Fruit fly (Drosophila melanogaster): ENCODE results near the gene GILT1.

The GILT1 gene

DNA sequence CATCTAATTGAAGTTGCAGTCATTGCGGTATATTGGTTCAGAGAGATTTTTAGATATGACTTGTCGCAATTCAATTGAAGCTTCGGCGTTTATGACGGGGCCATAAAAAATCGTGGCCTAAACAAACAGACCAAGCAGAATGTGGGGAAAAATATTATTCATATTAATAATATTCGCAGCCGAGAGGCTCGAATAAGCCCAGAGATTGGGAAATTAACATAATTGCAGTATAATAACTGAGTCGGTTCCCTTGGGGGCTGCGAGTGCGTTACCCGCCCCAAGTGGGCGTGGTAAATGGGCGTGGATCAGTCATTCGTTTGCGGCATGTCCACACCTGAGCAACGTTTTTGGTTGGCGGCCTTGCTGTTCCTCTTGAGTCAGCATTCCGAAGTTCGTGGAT lies 18.3 kb upstream of the GILT1 start, which contains the start of gene Ir87a:
Gene Ir87a (plus strand): TSS at position 301 of the 400 bp plus-strand sequence.
- TF ChIP-seq z (GFP tag; IDR thresholded peaks at IDR 0.05) (no peak), hth (optimal IDR thresholded peaks at IDR 0.05) (no peak), CG7987 (GFP tag; optimal IDR thresholded peaks at IDR 0.05) (no peak), CG4404 (GFP tag; IDR thresholded peaks at IDR 0.05) (no peak), Eip74EF (GFP tag; optimal IDR thresholded peaks at IDR 0.05) (no peak), dpn (GFP tag; optimal IDR thresholded peaks at IDR 0.05) (no peak), CG4854 (GFP tag; optimal IDR thresholded peaks at IDR 0.05) (no peak), CG15479 (GFP tag; optimal IDR thresholded peaks at IDR 0.05) (no peak), MESR4 (GFP tag; optimal IDR thresholded peaks at IDR 0.05) (no peak), maf-S (GFP tag; optimal IDR thresholded peaks at IDR 0.05) (no peak), mld (GFP tag; IDR thresholded peaks at IDR 0.05; ENCODE audit: partially characterized antibody) (no peak), NC2β (GFP tag; optimal IDR thresholded peaks at IDR 0.05) (no peak), Blimp-1 (GFP tag; optimal IDR thresholded peaks at IDR 0.05) (no peak)

- TF ChIP-seq CG8281 (tag; optimal IDR thresholded peaks at IDR 0.05), result peak; percentile 92
- no peak for TF ChIP-seq fd64A (GFP tag; optimal IDR thresholded peaks at IDR 0.05)
Observed at dm6 chr3R:13417067-13417595, 15.5 kb upstream of the GILT1 start.

DNA sequence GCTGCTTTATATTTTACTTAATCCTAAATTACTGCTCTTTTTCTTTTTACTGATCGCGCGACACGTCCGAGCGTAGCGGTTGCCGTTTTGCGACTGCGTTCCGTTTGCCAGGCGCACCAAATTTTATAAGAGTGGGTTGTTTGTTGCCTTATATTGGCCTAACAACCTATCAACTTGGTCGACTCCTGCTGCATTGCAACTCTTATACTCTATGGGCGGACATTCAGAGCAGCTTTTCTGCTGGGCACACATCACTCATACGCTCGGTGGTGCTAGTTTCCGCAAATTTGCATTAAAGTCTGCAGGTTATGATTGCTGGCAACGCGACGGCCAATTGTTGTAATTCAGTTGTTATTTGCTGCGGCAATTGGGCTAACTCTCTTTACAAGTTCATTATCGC lies 13.5 kb upstream of the GILT1 start, which contains the start of gene yellow-e:
Gene yellow-e (minus strand): TSS at position 101 of the 400 bp plus-strand sequence.
- no peak for TF ChIP-seq CG33213 (GFP tag; optimal IDR thresholded peaks at IDR 0.05)

dm6 chr3R:13412704-13413103 lies 11.0 kb upstream of the GILT1 start:
- TF ChIP-seq slou (GFP tag; optimal IDR thresholded peaks at IDR 0.05) (no peak), sug (tag; optimal IDR thresholded peaks at IDR 0.05) (no peak), CG18764 (GFP tag; optimal IDR thresholded peaks at IDR 0.05) (no peak), CG15601 (tag; optimal IDR thresholded peaks at IDR 0.05) (no peak), CG42726 (GFP tag; IDR thresholded peaks at IDR 0.05; ENCODE audit: partially characterized antibody) (no peak), CG9817 (tag; optimal IDR thresholded peaks at IDR 0.05) (no peak), CG6683 (GFP tag; optimal IDR thresholded peaks at IDR 0.05) (no peak), NK7.1 (GFP tag; optimal IDR thresholded peaks at IDR 0.05) (no peak), CG15696 (tag; optimal IDR thresholded peaks at IDR 0.05) (no peak), scrt (GFP tag; optimal IDR thresholded peaks at IDR 0.05) (no peak), amos (GFP tag; IDR thresholded peaks at IDR 0.05; ENCODE audit: partially characterized antibody) (no peak), CG17186 (GFP tag; optimal IDR thresholded peaks at IDR 0.05) (no peak), CG10431 (GFP tag; optimal IDR thresholded peaks at IDR 0.05) (no peak)

- TF ChIP-seq tio (GFP tag; optimal IDR thresholded peaks at IDR 0.05), result no peak
- no peak for TF ChIP-seq onecut (GFP tag; IDR thresholded peaks at IDR 0.05)
- peak; percentile 3 for TF ChIP-seq CG11504 (tag; optimal IDR thresholded peaks at IDR 0.05)
- no peak for TF ChIP-seq fd102C (GFP tag; optimal IDR thresholded peaks at IDR 0.05)
- TF ChIP-seq insv (GFP tag; optimal IDR thresholded peaks at IDR 0.05), result peak in 1 of 2 experiments; percentile 25
- TF ChIP-seq D19A (tag; optimal IDR thresholded peaks at IDR 0.05), result peak; percentile 77
- no peak for TF ChIP-seq Side (GFP tag; optimal IDR thresholded peaks at IDR 0.05)
- TF ChIP-seq gem (tag; optimal IDR thresholded peaks at IDR 0.05), result peak; percentile 29
- TF ChIP-seq CG18764 (GFP tag; optimal IDR thresholded peaks at IDR 0.05), result no peak
- no peak for TF ChIP-seq CG18599 (GFP tag; optimal IDR thresholded peaks at IDR 0.05)
- TF ChIP-seq CG8924 (tag; optimal IDR thresholded peaks at IDR 0.05), result peak; percentile 27
- TF ChIP-seq CG15269 (tag; optimal IDR thresholded peaks at IDR 0.05), result peak; percentile 23
- no peak for TF ChIP-seq CG5180 (GFP tag; optimal IDR thresholded peaks at IDR 0.05)
Observed at dm6 chr3R:13406898-13407297, 5.2 kb upstream of the GILT1 start, which contains the start of gene yellow-e2. TSS of gene yellow-e2 (minus strand) at chr3R:13406998.
